Worm (Caenorhabditis elegans) whole organism, L2 larva: Measurements from ENCODE around the gene srg-33.

ENCODE experiments used
- C34F6.9 ChIP-seq: fragments of 150-350 bp; optimal IDR thresholded peaks from 2 replicates; lab custom pipeline; 2014; ENCODE audit warnings: missing biosample characterization, missing genetic modification characterization
- F13H6.1 ChIP-seq: sonication (generic microtip); optimal IDR thresholded peaks from 2 replicates; lab custom pipeline; 2016; ENCODE audit warnings: missing genetic modification characterization, missing compliant biosample characterization
- R02D3.7 ChIP-seq: fragments of 150-350 bp; optimal IDR thresholded peaks from 2 replicates; lab custom pipeline; 2014; ENCODE audit warnings: missing biosample characterization, missing genetic modification characterization
- Y55F3AM.14 ChIP-seq: fragments of 200-800 bp; sonication (Bioruptor generic); optimal IDR thresholded peaks from 2 replicates; lab custom pipeline; 2018; ENCODE audit warnings: mild to moderate bottlenecking, missing genetic modification characterization, missing compliant biosample characterization
- ZK546.5 ChIP-seq: sonication (generic microtip); optimal IDR thresholded peaks from 2 replicates; lab custom pipeline; 2017; ENCODE audit warnings: missing biosample characterization, missing genetic modification characterization
- alr-1 ChIP-seq: fragments of 150-350 bp; optimal IDR thresholded peaks from 2 replicates; lab custom pipeline; 2014; ENCODE audit warnings: missing biosample characterization, missing genetic modification characterization
- ama-1 ChIP-seq: fragments of 150-350 bp; optimal IDR thresholded peaks from 2 replicates; lab custom pipeline; 2018; ENCODE audit warnings: inconsistent platforms
- blmp-1 ChIP-seq: sonication (generic microtip); optimal IDR thresholded peaks from 2 replicates; lab custom pipeline; 2017; ENCODE audit warnings: missing genetic modification characterization, mild to moderate bottlenecking, missing compliant biosample characterization, antibody characterized with exemption, moderate library complexity; ENCODE audit not compliant: insufficient read depth
- ceh-16 ChIP-seq: fragments of 150-350 bp; optimal IDR thresholded peaks from 2 replicates; lab custom pipeline; 2014; ENCODE audit warnings: missing biosample characterization, missing genetic modification characterization
- ceh-82 ChIP-seq: fragments of 150-350 bp; optimal IDR thresholded peaks from 2 replicates; lab custom pipeline; 2014; ENCODE audit warnings: missing biosample characterization, missing genetic modification characterization
- crh-2 ChIP-seq: sonication (generic microtip); optimal IDR thresholded peaks from 2 replicates; lab custom pipeline; 2017; ENCODE audit warnings: missing biosample characterization, missing genetic modification characterization
- egl-27 ChIP-seq: sonication (generic microtip); optimal IDR thresholded peaks from 3 replicates; lab custom pipeline; 2017; ENCODE audit warnings: missing biosample characterization, missing genetic modification reagents, missing genetic modification characterization
- elt-1 ChIP-seq: fragments of 150-350 bp; optimal IDR thresholded peaks from 2 replicates; lab custom pipeline; 2014; ENCODE audit warnings: missing biosample characterization, missing genetic modification characterization
- fos-1 ChIP-seq: fragments of 150-350 bp; optimal IDR thresholded peaks from 2 replicates; lab custom pipeline; 2014; ENCODE audit warnings: missing biosample characterization, missing genetic modification characterization
- gmeb-1 ChIP-seq: fragments of 150-350 bp; optimal IDR thresholded peaks from 2 replicates; lab custom pipeline; 2014; ENCODE audit warnings: missing biosample characterization, missing genetic modification characterization
- lin-13 ChIP-seq: fragments of 150-350 bp; optimal IDR thresholded peaks from 2 replicates; lab custom pipeline; 2014; ENCODE audit warnings: missing biosample characterization, missing genetic modification reagents, missing genetic modification characterization
- lin-39 ChIP-seq: fragments of 150-350 bp; optimal IDR thresholded peaks from 2 replicates; lab custom pipeline; 2014; ENCODE audit warnings: missing biosample characterization, missing genetic modification reagents, missing genetic modification characterization
- lsy-2 ChIP-seq, 2 experiments: fragments of 150-350 bp in 1 of 2; sonication (generic microtip) in 1 of 2; optimal IDR thresholded peaks; 2 replicates each; lab custom pipeline; 2014 to 2017; ENCODE audit warnings: missing biosample characterization in 2 of 2, missing genetic modification characterization in 2 of 2
- mbf-1 ChIP-seq: sonication (generic microtip); optimal IDR thresholded peaks from 2 replicates; lab custom pipeline; 2017; ENCODE audit warnings: missing biosample characterization, missing genetic modification characterization
- mdl-1 ChIP-seq, 2 experiments: fragments of 150-350 bp in 1 of 2; sonication (generic microtip) in 1 of 2; optimal IDR thresholded peaks; 2 replicates each; lab custom pipeline; 2017; ENCODE audit warnings: missing biosample characterization in 2 of 2, missing genetic modification characterization in 2 of 2
- nhr-10 ChIP-seq: sonication (generic microtip); optimal IDR thresholded peaks from 2 replicates; lab custom pipeline; 2017; ENCODE audit warnings: missing biosample characterization, missing genetic modification characterization
- nhr-12 ChIP-seq: fragments of 150-350 bp; optimal IDR thresholded peaks from 2 replicates; lab custom pipeline; 2014; ENCODE audit warnings: missing biosample characterization, missing genetic modification characterization
- nhr-129 ChIP-seq: fragments of 150-350 bp; optimal IDR thresholded peaks from 2 replicates; lab custom pipeline; 2014; ENCODE audit warnings: missing biosample characterization, missing genetic modification characterization
- nhr-21 ChIP-seq: fragments of 150-350 bp; optimal IDR thresholded peaks from 2 replicates; lab custom pipeline; 2014; ENCODE audit warnings: missing biosample characterization, missing genetic modification characterization
- nhr-237 ChIP-seq: fragments of 150-350 bp; optimal IDR thresholded peaks from 2 replicates; lab custom pipeline; 2014; ENCODE audit warnings: missing biosample characterization, missing genetic modification characterization
- nhr-25 ChIP-seq: fragments of 150-350 bp; sonication (generic microtip); optimal IDR thresholded peaks from 3 replicates; lab custom pipeline; 2014; ENCODE audit warnings: missing biosample characterization, missing genetic modification characterization
- nhr-6 ChIP-seq: fragments of 150-350 bp; optimal IDR thresholded peaks from 2 replicates; lab custom pipeline; 2014; ENCODE audit warnings: missing biosample characterization, missing genetic modification characterization
- peb-1 ChIP-seq: fragments of 150-350 bp; optimal IDR thresholded peaks from 2 replicates; lab custom pipeline; 2014; ENCODE audit warnings: missing biosample characterization, missing genetic modification characterization
- sem-4 ChIP-seq: fragments of 150-350 bp; optimal IDR thresholded peaks from 2 replicates; lab custom pipeline; 2014; ENCODE audit warnings: missing biosample characterization, missing genetic modification reagents, missing genetic modification characterization
- sma-3 ChIP-seq: sonication (generic microtip); optimal IDR thresholded peaks from 2 replicates; lab custom pipeline; 2016; ENCODE audit warnings: missing genetic modification reagents, missing genetic modification characterization, missing compliant biosample characterization
- sma-9 ChIP-seq, 2 experiments: fragments of 150-350 bp in 1 of 2; sonication (generic microtip) in 1 of 2; optimal IDR thresholded peaks; 2 replicates each; lab custom pipeline; 2014 to 2016; ENCODE audit warnings: missing genetic modification characterization in 2 of 2, mild to moderate bottlenecking in 1 of 2, missing biosample characterization in 1 of 2, missing compliant biosample characterization in 1 of 2, missing genetic modification reagents in 1 of 2, moderate library complexity in 1 of 2
- snpc-4 ChIP-seq: fragments of 150-350 bp; optimal IDR thresholded peaks from 2 replicates; lab custom pipeline; 2014; ENCODE audit warnings: missing biosample characterization, missing genetic modification characterization
- unc-39 ChIP-seq: fragments of 150-350 bp; optimal IDR thresholded peaks from 2 replicates; lab custom pipeline; 2014; ENCODE audit warnings: missing biosample characterization, missing genetic modification characterization
- unc-55 ChIP-seq: fragments of 150-350 bp; sonication (generic microtip); optimal IDR thresholded peaks from 3 replicates; lab custom pipeline; 2014; ENCODE audit warnings: missing biosample characterization, missing genetic modification reagents, missing genetic modification characterization
- unc-62 ChIP-seq: fragments of 150-350 bp; optimal IDR thresholded peaks from 2 replicates; lab custom pipeline; 2014; ENCODE audit warnings: missing biosample characterization, missing genetic modification reagents, missing genetic modification characterization
- zag-1 ChIP-seq: fragments of 150-350 bp; optimal IDR thresholded peaks from 2 replicates; lab custom pipeline; 2014; ENCODE audit warnings: missing biosample characterization, missing genetic modification characterization
- ztf-11 ChIP-seq: sonication (generic microtip); optimal IDR thresholded peaks from 2 replicates; lab custom pipeline; 2017; ENCODE audit warnings: missing biosample characterization, missing genetic modification characterization

srg-33 gene

DNA sequence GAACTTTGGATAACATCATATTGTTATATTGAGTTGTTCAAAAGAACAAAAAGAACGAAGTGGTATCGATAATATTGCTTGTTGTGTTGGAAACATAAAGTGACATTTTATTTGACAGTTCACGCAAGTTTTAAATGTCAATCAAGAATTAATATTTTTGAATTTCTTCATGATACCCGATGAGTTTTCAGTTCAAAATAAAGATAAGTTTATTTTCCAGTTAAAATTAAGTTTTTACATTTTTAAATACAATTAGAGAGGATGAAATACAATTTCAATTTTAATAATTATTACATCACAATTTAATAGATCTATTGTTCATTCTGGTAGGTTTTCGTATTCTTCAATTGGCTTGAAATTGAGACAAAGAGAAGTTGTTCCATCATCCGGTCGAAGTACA, 5.6 kb downstream of the srg-33 start, which contains the start of gene W02D7.4:
W02D7.4 (minus strand) TSS at position 101 of the 400 bp plus-strand sequence.
- TF ChIP-seq egl-27 (tag; lab: Kevin White, UChicago) (no peak), peb-1 (tag; lab: Kevin White, UChicago) (no peak), sma-3 (GFP tag; lab: Kevin White, UChicago) (no peak), nhr-6 (tag; lab: Kevin White, UChicago) (no peak), alr-1 (tag; lab: Kevin White, UChicago) (no peak), crh-2 (tag; lab: Kevin White, UChicago) (no peak), ama-1 (lab: Kevin White, UChicago) (no peak), nhr-21 (tag; lab: Kevin White, UChicago) (no peak), zag-1 (tag; lab: Kevin White, UChicago) (no peak), ceh-16 (no peak), ztf-11 (tag; lab: Kevin White, UChicago) (no peak), nhr-25 (tag; lab: Kevin White, UChicago) (no peak), snpc-4 (tag; lab: Kevin White, UChicago) (no peak), fos-1 (no peak), R02D3.7 (tag; lab: Kevin White, UChicago) (no peak)

DNA sequence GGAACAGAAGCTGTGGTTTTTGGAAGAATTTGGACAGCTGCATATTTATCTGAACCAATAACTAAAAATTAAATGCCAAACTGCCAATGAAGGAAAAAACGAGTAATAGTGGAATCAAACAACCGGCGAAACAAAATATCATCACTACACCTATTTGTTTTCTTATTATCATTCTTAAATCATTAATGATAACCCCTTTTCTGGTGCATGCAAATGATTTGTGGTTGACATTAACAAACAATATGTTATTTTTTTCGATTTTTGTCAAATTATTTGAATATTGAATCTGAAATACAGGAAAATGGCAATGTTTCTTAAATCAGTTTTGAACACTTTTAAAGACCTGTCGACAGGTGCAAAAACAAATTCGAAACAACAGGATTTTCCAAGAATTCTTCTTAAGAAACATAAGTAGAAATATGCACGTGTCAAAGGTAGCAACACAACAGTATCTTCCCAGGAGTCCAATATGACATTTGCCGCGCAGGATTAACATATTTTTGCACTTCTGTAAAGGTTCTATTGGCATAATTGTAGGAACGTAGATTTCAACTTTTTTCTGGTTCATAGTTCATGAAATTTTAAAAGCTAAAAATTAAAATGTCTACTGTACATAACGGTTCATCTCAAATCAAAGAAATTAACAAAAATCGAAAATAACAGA, 7.5 kb downstream of the srg-33 start, which contains the start of gene W02D7.5:
W02D7.5 (minus strand) TSS at position 51 of the 664 bp plus-strand sequence.
- TF ChIP-seq mbf-1 (tag; lab: Kevin White, UChicago), result no peak
- no peak for TF ChIP-seq lin-39 (tag; lab: Kevin White, UChicago)
- no peak for TF ChIP-seq R02D3.7 (tag; lab: Kevin White, UChicago)
- no peak for TF ChIP-seq ZK546.5
- no peak for TF ChIP-seq ztf-11 (tag; lab: Kevin White, UChicago)
- no peak for TF ChIP-seq nhr-25 (tag; lab: Kevin White, UChicago)
- no peak for TF ChIP-seq ceh-82 (tag; lab: Kevin White, UChicago)
- no peak for TF ChIP-seq lin-13 (GFP tag; lab: Kevin White, UChicago)
- TF ChIP-seq Y55F3AM.14, result no peak
- no peak for TF ChIP-seq unc-62 (GFP tag; lab: Kevin White, UChicago)
- TF ChIP-seq zag-1 (tag; lab: Kevin White, UChicago), result no peak
- no peak for TF ChIP-seq unc-39 (tag; lab: Kevin White, UChicago)
- no peak for TF ChIP-seq nhr-12 (tag; lab: Kevin White, UChicago)
- no peak for TF ChIP-seq elt-1 (tag; lab: Kevin White, UChicago)
- TF ChIP-seq nhr-6 (tag; lab: Kevin White, UChicago), result no peak
- TF ChIP-seq sma-3 (GFP tag; lab: Kevin White, UChicago), result no peak

- TF ChIP-seq lsy-2 (tag; optimal IDR thresholded peaks at IDR 0.05; lab: Kevin White, UChicago) (peak in 1 of 2 experiments; percentile 19), sma-9 (GFP tag; optimal IDR thresholded peaks at IDR 0.05; lab: Kevin White, UChicago) (peak; percentile 23), sma-9 (tag; optimal IDR thresholded peaks at IDR 0.05; lab: Kevin White, UChicago) (no peak), sem-4 (tag; lab: Kevin White, UChicago) (peak; percentile 13), nhr-129 (peak; percentile 48), crh-2 (tag; lab: Kevin White, UChicago) (peak; percentile 62), peb-1 (tag; lab: Kevin White, UChicago) (no peak), nhr-25 (tag; lab: Kevin White, UChicago) (no peak), nhr-10 (tag; lab: Kevin White, UChicago) (no peak), C34F6.9 (tag; lab: Kevin White, UChicago) (peak; percentile 46)
- TF ChIP-seq, all 48 proteins: peak for 6
Observed at ce11 chrV:8300935-8301535, 9.2 kb downstream of the srg-33 start, which contains the start of gene W02D7.6. Gene W02D7.6, minus strand, starts transcription at chrV:8301507.

ce11 chrV:8302522-8302921, 10.7 kb downstream of the srg-33 start, which contains the start of gene sel-9:
Gene sel-9, minus strand, starts transcription at chrV:8302580.
- TF ChIP-seq blmp-1 (tag; lab: Kevin White, UChicago), result peak; percentile 6
- no peak for TF ChIP-seq nhr-237 (tag; lab: Kevin White, UChicago)
- peak; percentile 79 for TF ChIP-seq unc-55 (GFP tag; lab: Kevin White, UChicago)
- peak; percentile 19 for TF ChIP-seq lin-13 (GFP tag; lab: Kevin White, UChicago)
- TF ChIP-seq nhr-129, result peak; percentile 45
- TF ChIP-seq sma-3 (GFP tag; lab: Kevin White, UChicago), result peak; percentile 24
- TF ChIP-seq crh-2 (tag; lab: Kevin White, UChicago), result peak; percentile 85
- TF ChIP-seq snpc-4 (tag; lab: Kevin White, UChicago), result peak; percentile 3
- TF ChIP-seq lsy-2 (tag; optimal IDR thresholded peaks at IDR 0.05; lab: Kevin White, UChicago), result peak in 1 of 2 experiments; percentile 73
- no peak for TF ChIP-seq ceh-16
- peak; percentile 90 for TF ChIP-seq gmeb-1
- peak; percentile 50 for TF ChIP-seq sma-9 (GFP tag; optimal IDR thresholded peaks at IDR 0.05; lab: Kevin White, UChicago)
- no peak for TF ChIP-seq sma-9 (tag; optimal IDR thresholded peaks at IDR 0.05; lab: Kevin White, UChicago)
- no peak for TF ChIP-seq alr-1 (tag; lab: Kevin White, UChicago)
- TF ChIP-seq egl-27 (tag; lab: Kevin White, UChicago), result no peak
- TF ChIP-seq C34F6.9 (tag; lab: Kevin White, UChicago), result peak; percentile 57
- no peak for TF ChIP-seq nhr-21 (tag; lab: Kevin White, UChicago)
- peak; percentile 10 for TF ChIP-seq F13H6.1 (tag; lab: Kevin White, UChicago)
- TF ChIP-seq mbf-1 (tag; lab: Kevin White, UChicago), result no peak
- peak; percentile 17 for TF ChIP-seq fos-1
- TF ChIP-seq nhr-12 (tag; lab: Kevin White, UChicago), result no peak
- TF ChIP-seq Y55F3AM.14, result no peak
- no peak for TF ChIP-seq mdl-1 (tag; optimal IDR thresholded peaks at IDR 0.05; lab: Kevin White, UChicago)
- TF ChIP-seq ama-1 (lab: Kevin White, UChicago), result peak; percentile 3
